Worm (Caenorhabditis elegans): ENCODE data around the gene cwf-19L1.
"Not testable (repeated sequence)": the region's sequence is repeated elsewhere in the genome, so short reads cannot be mapped to it uniquely, and the experiment has no call there.

Gene cwf-19L1

ce11 chrV:6107474-6107873 is at the start of gene cwf-19L1:
Gene cwf-19L1, plus strand, starts transcription at chrV:6107828.
- TF ChIP-seq W03F9.2 (tag; optimal IDR thresholded peaks at IDR 0.05) (peak; percentile 61), him-1 (tag; optimal IDR thresholded peaks at IDR 0.05) (no peak), dao-5 (tag; optimal IDR thresholded peaks at IDR 0.05) (no peak)

ce11 chrV:6063330-6063729 is 44.3 kb upstream of the cwf-19L1 start, which contains the start of gene Y38A10A.2:
Gene Y38A10A.2, minus strand, starts transcription at chrV:6063430.
- no peak for TF ChIP-seq him-1 (tag; optimal IDR thresholded peaks at IDR 0.05)
- TF ChIP-seq W03F9.2 (tag; optimal IDR thresholded peaks at IDR 0.05): no peak
- TF ChIP-seq dao-5 (tag; optimal IDR thresholded peaks at IDR 0.05): no peak

- TF ChIP-seq dao-5 (tag; optimal IDR thresholded peaks at IDR 0.05) (no peak), W03F9.2 (tag; optimal IDR thresholded peaks at IDR 0.05) (no peak), him-1 (tag; optimal IDR thresholded peaks at IDR 0.05) (no peak)
Measured at ce11 chrV:6067112-6067511, 40.5 kb upstream of the cwf-19L1 start, which contains the start of gene srh-10. Gene srh-10, minus strand, starts transcription at chrV:6067140.

ce11 chrV:6069968-6070367 is 37.7 kb upstream of the cwf-19L1 start, which contains the start of gene fbxa-214:
Gene fbxa-214, minus strand, starts transcription at chrV:6070068.
- TF ChIP-seq W03F9.2, dao-5, him-1 (tag; optimal IDR thresholded peaks at IDR 0.05): not testable (repeated sequence)

- TF ChIP-seq dao-5 (tag; optimal IDR thresholded peaks at IDR 0.05) (no peak), W03F9.2 (tag; optimal IDR thresholded peaks at IDR 0.05) (peak; percentile 64), him-1 (tag; optimal IDR thresholded peaks at IDR 0.05) (no peak)
Measured at ce11 chrV:6095829-6096228, 11.8 kb upstream of the cwf-19L1 start, which contains the start of gene Y38A10A.7. Gene Y38A10A.7, plus strand, starts transcription at chrV:6096197.

ce11 chrV:6096559-6097155 is 11.0 kb upstream of the cwf-19L1 start, which contains the start of gene smut-1:
Gene smut-1, plus strand, starts transcription at chrV:6097105.
- TF ChIP-seq W03F9.2 (tag; optimal IDR thresholded peaks at IDR 0.05): no peak
- no peak for TF ChIP-seq him-1 (tag; optimal IDR thresholded peaks at IDR 0.05)
- TF ChIP-seq dao-5 (tag; optimal IDR thresholded peaks at IDR 0.05): no peak

ce11 chrV:6098755-6099155 is 8.9 kb upstream of the cwf-19L1 start:
- no peak for TF ChIP-seq W03F9.2 (tag; optimal IDR thresholded peaks at IDR 0.05)
- TF ChIP-seq dao-5 (tag; optimal IDR thresholded peaks at IDR 0.05): no peak
- TF ChIP-seq him-1 (tag; optimal IDR thresholded peaks at IDR 0.05): no peak

- TF ChIP-seq him-1 (tag; optimal IDR thresholded peaks at IDR 0.05) (no peak), dao-5 (tag; optimal IDR thresholded peaks at IDR 0.05) (no peak), W03F9.2 (tag; optimal IDR thresholded peaks at IDR 0.05) (no peak)
Measured at ce11 chrV:6099634-6100033, 8.0 kb upstream of the cwf-19L1 start.

ce11 chrV:6100492-6101004 is 7.1 kb upstream of the cwf-19L1 start, which contains the start of gene crt-1:
Gene crt-1, minus strand, starts transcription at chrV:6100542.
- TF ChIP-seq dao-5 (tag; optimal IDR thresholded peaks at IDR 0.05) (no peak), W03F9.2 (tag; optimal IDR thresholded peaks at IDR 0.05) (peak; percentile 87), him-1 (tag; optimal IDR thresholded peaks at IDR 0.05) (peak; percentile 63)

- no peak for TF ChIP-seq W03F9.2 (tag; optimal IDR thresholded peaks at IDR 0.05)
- no peak for TF ChIP-seq him-1 (tag; optimal IDR thresholded peaks at IDR 0.05)
- TF ChIP-seq dao-5 (tag; optimal IDR thresholded peaks at IDR 0.05): no peak
Measured at ce11 chrV:6101243-6101898, 6.3 kb upstream of the cwf-19L1 start.

- TF ChIP-seq W03F9.2 (tag; optimal IDR thresholded peaks at IDR 0.05): no peak
- TF ChIP-seq dao-5 (tag; optimal IDR thresholded peaks at IDR 0.05): no peak
- no peak for TF ChIP-seq him-1 (tag; optimal IDR thresholded peaks at IDR 0.05)
Measured at ce11 chrV:6103429-6103828, 4.2 kb upstream of the cwf-19L1 start, which contains the start of gene Y38A10A.11. Gene Y38A10A.11, minus strand, starts transcription at chrV:6103529.

- TF ChIP-seq W03F9.2 (tag; optimal IDR thresholded peaks at IDR 0.05) (no peak), dao-5 (tag; optimal IDR thresholded peaks at IDR 0.05) (no peak), him-1 (tag; optimal IDR thresholded peaks at IDR 0.05) (no peak)
Measured at ce11 chrV:6105374-6105773, 2.3 kb upstream of the cwf-19L1 start, which contains the start of gene atf-8. Gene atf-8, plus strand, starts transcription at chrV:6105607.

ce11 chrV:6110533-6110932 is 2.9 kb downstream of the cwf-19L1 start, which contains the start of gene F17A9.4:
Gene F17A9.4, minus strand, starts transcription at chrV:6110629.
- TF ChIP-seq W03F9.2 (tag; optimal IDR thresholded peaks at IDR 0.05) (no peak), him-1 (tag; optimal IDR thresholded peaks at IDR 0.05) (no peak), dao-5 (tag; optimal IDR thresholded peaks at IDR 0.05) (no peak)

- TF ChIP-seq him-1 (tag; optimal IDR thresholded peaks at IDR 0.05): no peak
- no peak for TF ChIP-seq W03F9.2 (tag; optimal IDR thresholded peaks at IDR 0.05)
Measured at ce11 chrV:6112823-6113222, 5.2 kb downstream of the cwf-19L1 start, which contains the start of gene F17A9.5. Gene F17A9.5, minus strand, starts transcription at chrV:6112997.

Measured in whole organism, L4/young adult.